ENCODE assay signal across 2 fruit fly cellular contexts in genomic region chr3R:21836201-21836504, dm6.
TF ChIP-seq lines count a peak whose summit lies in the region.

No protein-coding gene starts in this region.

TF ChIP-seq in whole organism, embryonic, 481 proteins besides CTCF, POLR2A, EP300 and RAD21 (continued from another document):
- peak; percentile 20 for TF ChIP-seq dmrt99B (tag; optimal IDR thresholded peaks at IDR 0.05; lab: Kevin White, UChicago)
- peak; percentile 6 for TF ChIP-seq CG12391 (tag; optimal IDR thresholded peaks at IDR 0.05; lab: Kevin White, UChicago)
- no peak for TF ChIP-seq CG8290 (GFP tag; optimal IDR thresholded peaks at IDR 0.05; lab: Kevin White, UChicago)
- peak in 1 of 2 experiments; percentile 25 for TF ChIP-seq CG8290 (tag; optimal IDR thresholded peaks at IDR 0.05; lab: Kevin White, UChicago)
- TF ChIP-seq Pdp1 (GFP tag; optimal IDR thresholded peaks at IDR 0.05; lab: Kevin White, UChicago) = peak in 1 of 2 experiments; percentile 75
- TF ChIP-seq Sox102F (GFP tag; optimal IDR thresholded peaks at IDR 0.05; lab: Kevin White, UChicago) = peak; percentile 16
- TF ChIP-seq CG15269 (tag; optimal IDR thresholded peaks at IDR 0.05; lab: Kevin White, UChicago) = no peak
- peak; percentile 14 for TF ChIP-seq grau (tag; optimal IDR thresholded peaks at IDR 0.05; lab: Kevin White, UChicago)
- no peak for TF ChIP-seq Hsf (GFP tag; optimal IDR thresholded peaks at IDR 0.05; lab: Kevin White, UChicago)
- TF ChIP-seq CG18619 (GFP tag; optimal IDR thresholded peaks at IDR 0.05; lab: Kevin White, UChicago) = peak; percentile 6
- TF ChIP-seq Rfx (GFP tag; IDR thresholded peaks at IDR 0.05; lab: Robert Waterston, UW) = peak; percentile 29; the same call in 1 of the 2 replicates
- TF ChIP-seq aop (GFP tag; IDR thresholded peaks at IDR 0.05; lab: Robert Waterston, UW) = no peak

TF ChIP-seq in whole organism, prepupa, 60 proteins besides CTCF, POLR2A, EP300 and RAD21 (continued from another document):
- TF ChIP-seq fd59A (GFP tag; optimal IDR thresholded peaks at IDR 0.05; lab: Kevin White, UChicago) = no peak
- no peak for TF ChIP-seq CG6808 (GFP tag; optimal IDR thresholded peaks at IDR 0.05; lab: Kevin White, UChicago)
